Fruit fly (Drosophila melanogaster): Measurements from ENCODE around the gene Vps16B.
A peak's percentile ranks its signal among the peaks of the same experiment; 100 is the strongest.

Vps16B gene

dm6 chr3R:29772795-29773331 lies 43.4 kb downstream of the Vps16B start (continued):
- peak; percentile 30 for TF ChIP-seq ERR (GFP tag; optimal IDR thresholded peaks at IDR 0.05)
- TF ChIP-seq ab (GFP tag; optimal IDR thresholded peaks at IDR 0.05) = no peak
- TF ChIP-seq CG30431 (GFP tag; optimal IDR thresholded peaks at IDR 0.05) = no peak
- TF ChIP-seq en (GFP tag; optimal IDR thresholded peaks at IDR 0.05) = no peak
- no peak for TF ChIP-seq Poxn (GFP tag; IDR thresholded peaks at IDR 0.05)
- TF ChIP-seq Trl (optimal IDR thresholded peaks at IDR 0.05) = peak; percentile 86 to 92
- TF ChIP-seq Trl (GFP tag; optimal IDR thresholded peaks at IDR 0.05) = peak; percentile 34
- no peak for TF ChIP-seq CG11723 (GFP tag; optimal IDR thresholded peaks at IDR 0.05)
- TF ChIP-seq CG1832 (GFP tag; optimal IDR thresholded peaks at IDR 0.05) = peak; percentile 99
- TF ChIP-seq CG3995 (GFP tag; optimal IDR thresholded peaks at IDR 0.05) = no peak
- peak; percentile 59; the same call in 1 of the 2 replicates for TF ChIP-seq CG32532 (GFP tag; IDR thresholded peaks at IDR 0.05)
- TF ChIP-seq crp (GFP tag; optimal IDR thresholded peaks at IDR 0.05) = no peak
- peak; percentile 82 for TF ChIP-seq sr (GFP tag; IDR thresholded peaks at IDR 0.05)
- TF ChIP-seq Fer1 (GFP tag; optimal IDR thresholded peaks at IDR 0.05) = peak; percentile 64
- no peak for TF ChIP-seq lilli (GFP tag; optimal IDR thresholded peaks at IDR 0.05)
- no peak for TF ChIP-seq CG17186 (GFP tag; optimal IDR thresholded peaks at IDR 0.05)
- no peak for TF ChIP-seq trem (tag; optimal IDR thresholded peaks at IDR 0.05)
- no peak for TF ChIP-seq jumu (GFP tag; optimal IDR thresholded peaks at IDR 0.05)
- TF ChIP-seq wor (GFP tag; IDR thresholded peaks at IDR 0.05) = no peak
- no peak for TF ChIP-seq sc (optimal IDR thresholded peaks at IDR 0.05)
- TF ChIP-seq sc (GFP tag; optimal IDR thresholded peaks at IDR 0.05) = no peak
- no peak for TF ChIP-seq CG15479 (GFP tag; optimal IDR thresholded peaks at IDR 0.05)
- TF ChIP-seq cas (GFP tag; IDR thresholded peaks at IDR 0.05) = 0 out of 2 replicates have a peak, but pooled peaks have one; percentile 25
- peak; percentile 83 for TF ChIP-seq yki (optimal IDR thresholded peaks at IDR 0.05)
- no peak for TF ChIP-seq CG8089 (GFP tag; optimal IDR thresholded peaks at IDR 0.05)
- TF ChIP-seq CG15073 (GFP tag; optimal IDR thresholded peaks at IDR 0.05) = peak; percentile 52
- peak; percentile 5 for TF ChIP-seq stwl (tag; optimal IDR thresholded peaks at IDR 0.05)
- TF ChIP-seq pzg (GFP tag; optimal IDR thresholded peaks at IDR 0.05) = peak; percentile 11
- no peak for TF ChIP-seq pho (GFP tag; optimal IDR thresholded peaks at IDR 0.05)
- TF ChIP-seq CG6854 (GFP tag; optimal IDR thresholded peaks at IDR 0.05) = no peak
- no peak for TF ChIP-seq repo (GFP tag; optimal IDR thresholded peaks at IDR 0.05)
- TF ChIP-seq zfh2 (GFP tag; optimal IDR thresholded peaks at IDR 0.05) = no peak
- TF ChIP-seq CG12942 (GFP tag; optimal IDR thresholded peaks at IDR 0.05) = no peak
- TF ChIP-seq BtbVII (GFP tag; optimal IDR thresholded peaks at IDR 0.05) = peak; percentile 62
- peak; percentile 62 for TF ChIP-seq Blimp-1 (GFP tag; optimal IDR thresholded peaks at IDR 0.05)
- TF ChIP-seq CG3281 (GFP tag; optimal IDR thresholded peaks at IDR 0.05) = peak; percentile 35
- TF ChIP-seq CG17802 (tag; optimal IDR thresholded peaks at IDR 0.05) = no peak
- TF ChIP-seq D19A (tag; optimal IDR thresholded peaks at IDR 0.05) = peak; percentile 19
- no peak for TF ChIP-seq CHES-1-like (GFP tag; optimal IDR thresholded peaks at IDR 0.05)
- TF ChIP-seq ap (GFP tag; IDR thresholded peaks at IDR 0.05) = no peak
- no peak for TF ChIP-seq CG3163 (GFP tag; optimal IDR thresholded peaks at IDR 0.05)
- TF ChIP-seq Chrac-16 (GFP tag; optimal IDR thresholded peaks at IDR 0.05) = no peak
- peak; percentile 72 for TF ChIP-seq Bgb (GFP tag; IDR thresholded peaks at IDR 0.05; ENCODE audit: partially characterized antibody)
- TF ChIP-seq ssp (GFP tag; IDR thresholded peaks at IDR 0.05) = no peak
- TF ChIP-seq CG6683 (GFP tag; optimal IDR thresholded peaks at IDR 0.05) = peak; percentile 26
- no peak for TF ChIP-seq Max (GFP tag; optimal IDR thresholded peaks at IDR 0.05)
- TF ChIP-seq lmd (GFP tag; IDR thresholded peaks at IDR 0.05) = no peak
- no peak for TF ChIP-seq Myb (GFP tag; optimal IDR thresholded peaks at IDR 0.05)
- TF ChIP-seq CG11695 (GFP tag; IDR thresholded peaks at IDR 0.05) = 0 out of 3 replicates have a peak, but pooled peaks have one; percentile 23
- peak; percentile 88 for TF ChIP-seq CG10321 (GFP tag; IDR thresholded peaks at IDR 0.05)
- no peak for TF ChIP-seq Sox100B (GFP tag; optimal IDR thresholded peaks at IDR 0.05)
- TF ChIP-seq Hmx (GFP tag; optimal IDR thresholded peaks at IDR 0.05) = no peak

All from whole organism, embryonic.